Worm (Caenorhabditis elegans): Measurements from ENCODE around the gene Y47D3A.31.
"Not testable (repeated sequence)": the region's sequence is repeated elsewhere in the genome, so short reads cannot be mapped to it uniquely, and the experiment has no call there.

Y47D3A.31 gene

ce11 chrIII:11149254-11149876 lies 7.6 kb downstream of the Y47D3A.31 start:
- no peak for TF ChIP-seq unc-62 (GFP tag; optimal IDR thresholded peaks at IDR 0.05)

DNA sequence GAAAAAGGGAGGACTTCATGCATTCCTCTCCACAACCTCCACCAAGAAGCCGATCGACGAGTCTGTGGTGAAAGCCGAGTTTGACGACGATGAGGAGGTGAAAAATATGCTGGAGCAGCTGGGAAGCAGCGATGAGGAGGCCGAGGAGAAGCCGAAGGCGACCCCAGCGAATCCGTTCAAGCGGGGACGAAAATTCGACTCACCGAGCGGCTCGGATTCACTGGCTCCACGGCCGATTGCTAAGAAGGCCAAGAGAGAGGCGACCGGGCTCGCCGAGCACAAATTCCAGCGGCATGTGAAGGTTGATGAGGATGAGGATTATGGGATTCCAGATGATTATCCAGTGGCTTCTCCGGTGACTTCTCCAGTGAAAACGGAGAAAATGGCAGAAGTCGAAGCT lies 14.1 kb downstream of the Y47D3A.31 start:
- TF ChIP-seq unc-62 (GFP tag; optimal IDR thresholded peaks at IDR 0.05), result no peak

DNA sequence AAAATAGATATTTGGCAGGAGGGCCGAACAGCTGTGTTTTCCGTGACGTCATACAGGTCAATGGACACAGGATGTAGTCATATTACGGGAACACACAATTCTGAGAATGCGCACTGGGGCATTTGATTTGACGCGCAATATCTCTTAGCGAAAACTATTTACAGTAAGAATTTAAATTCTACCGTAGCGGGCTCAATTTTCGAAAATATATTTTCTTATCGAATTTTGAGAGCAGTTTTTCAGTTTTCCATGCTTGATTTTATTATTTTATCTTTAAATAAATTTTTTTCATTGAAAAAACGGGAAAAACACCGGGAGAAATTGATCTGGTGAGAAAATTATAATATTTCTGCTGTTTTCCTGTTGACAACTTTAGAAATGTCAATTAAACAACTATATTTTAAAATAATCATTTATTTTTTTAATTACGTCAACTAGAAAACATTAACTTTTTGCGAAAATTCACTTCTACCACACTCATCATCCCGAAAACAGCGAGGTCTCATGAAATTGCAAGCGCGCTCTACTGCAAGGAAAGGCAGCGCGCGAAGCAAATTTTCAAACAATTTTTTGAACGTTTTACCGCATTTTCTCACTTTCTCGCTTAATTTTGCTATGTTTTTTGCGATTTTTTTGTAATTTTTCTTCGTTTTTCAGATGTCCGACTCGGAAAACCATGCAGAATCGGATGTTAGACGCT lies 15.1 kb downstream of the Y47D3A.31 start, which contains the start of the genes Y47D3A.1 and pola-1:
Gene Y47D3A.1, minus strand, starts transcription at position 51 of the 700 bp plus-strand sequence.
Gene pola-1, plus strand, starts transcription at position 658 of the 700 bp plus-strand sequence.
- TF ChIP-seq unc-62 (GFP tag; optimal IDR thresholded peaks at IDR 0.05), result no peak

DNA sequence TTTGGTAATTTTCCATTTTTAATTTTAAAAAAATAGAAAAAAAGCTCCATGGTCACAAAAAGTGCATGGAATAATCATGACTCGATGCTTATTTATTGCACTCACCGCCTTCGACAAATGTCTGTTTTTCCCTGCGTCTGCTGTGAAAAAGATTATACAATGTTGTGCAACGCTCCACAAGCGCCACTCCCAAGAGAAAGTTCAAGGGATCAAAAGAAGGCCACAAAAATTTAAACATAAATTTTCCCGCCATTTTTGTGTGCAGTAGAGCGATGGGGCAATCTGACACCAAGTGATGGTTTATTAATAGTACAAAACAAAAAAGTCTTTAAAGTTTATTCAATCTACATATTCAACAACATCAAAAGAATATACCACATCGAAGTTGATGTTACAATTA lies 18.1 kb downstream of the Y47D3A.31 start, which contains the start of gene fbxa-128:
Gene fbxa-128, minus strand, starts transcription at position 192 of the 400 bp plus-strand sequence.
- TF ChIP-seq unc-62 (GFP tag; optimal IDR thresholded peaks at IDR 0.05), result no peak

DNA sequence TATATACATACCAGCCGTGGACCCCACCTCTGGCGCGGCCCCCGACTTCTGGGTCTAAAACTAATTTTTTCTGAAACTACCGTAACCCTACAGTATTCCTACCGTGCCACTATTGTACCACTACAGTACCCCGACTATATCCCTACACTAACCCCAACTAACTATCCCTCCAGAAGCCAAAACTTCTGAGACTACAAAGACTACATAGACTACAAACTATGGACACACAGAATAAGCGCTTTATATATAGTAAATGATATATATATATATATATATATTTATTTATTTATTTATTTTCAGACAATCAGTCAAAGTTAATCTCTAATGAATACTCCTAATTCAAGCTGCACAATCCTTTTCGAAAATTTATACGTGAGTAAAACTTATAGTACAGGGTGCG lies 25.5 kb downstream of the Y47D3A.31 start, which contains the start of gene pha-1:
Gene pha-1, plus strand, starts transcription at position 301 of the 400 bp plus-strand sequence.
- not testable (repeated sequence) for TF ChIP-seq unc-62 (GFP tag; optimal IDR thresholded peaks at IDR 0.05)

DNA sequence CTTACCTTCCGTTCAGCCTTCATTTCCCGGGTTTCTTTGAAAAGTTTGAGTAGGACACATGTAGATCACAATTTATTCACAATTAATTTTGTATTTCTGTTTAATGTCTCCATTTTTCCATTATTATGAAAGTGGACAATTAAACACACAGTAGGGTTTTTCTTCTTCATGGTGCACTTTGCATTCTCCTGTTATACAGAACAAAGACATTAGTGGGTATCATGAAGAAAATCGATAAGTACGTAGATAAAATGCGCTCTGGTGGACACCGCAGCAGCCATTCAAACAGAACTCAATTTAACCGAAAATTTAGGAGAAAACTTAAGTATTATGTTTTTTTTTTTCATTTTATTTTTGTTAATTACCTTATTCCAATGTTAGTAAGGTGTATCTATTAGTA lies 27.6 kb downstream of the Y47D3A.31 start:
- TF ChIP-seq unc-62 (GFP tag; optimal IDR thresholded peaks at IDR 0.05), result no peak

DNA sequence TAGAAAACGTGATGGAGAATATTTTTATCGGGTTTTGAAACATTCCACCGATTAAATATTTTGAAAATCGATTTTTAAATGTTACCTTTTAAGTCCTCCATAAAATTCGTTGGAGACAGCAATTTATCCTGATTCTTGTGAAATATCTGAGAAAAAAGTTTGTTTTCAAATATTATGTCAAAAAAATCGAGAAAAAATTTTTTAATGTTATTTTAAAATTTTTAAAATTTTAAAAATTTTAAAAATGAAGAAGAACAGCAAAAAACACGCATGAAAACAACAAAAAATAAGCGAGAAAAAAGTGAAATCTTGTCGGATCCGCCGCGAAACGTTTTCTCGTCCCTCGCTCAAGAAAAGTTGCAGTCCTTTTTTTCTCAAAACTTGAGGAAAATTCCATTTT lies 29.5 kb downstream of the Y47D3A.31 start, which contains the start of gene Y48A6C.8:
Gene Y48A6C.8, minus strand, starts transcription at position 101 of the 400 bp plus-strand sequence.
- no peak for TF ChIP-seq unc-62 (GFP tag; optimal IDR thresholded peaks at IDR 0.05)

ce11 chrIII:11123844-11124243 lies 33.2 kb downstream of the Y47D3A.31 start:
- TF ChIP-seq unc-62 (GFP tag; optimal IDR thresholded peaks at IDR 0.05), result no peak

DNA sequence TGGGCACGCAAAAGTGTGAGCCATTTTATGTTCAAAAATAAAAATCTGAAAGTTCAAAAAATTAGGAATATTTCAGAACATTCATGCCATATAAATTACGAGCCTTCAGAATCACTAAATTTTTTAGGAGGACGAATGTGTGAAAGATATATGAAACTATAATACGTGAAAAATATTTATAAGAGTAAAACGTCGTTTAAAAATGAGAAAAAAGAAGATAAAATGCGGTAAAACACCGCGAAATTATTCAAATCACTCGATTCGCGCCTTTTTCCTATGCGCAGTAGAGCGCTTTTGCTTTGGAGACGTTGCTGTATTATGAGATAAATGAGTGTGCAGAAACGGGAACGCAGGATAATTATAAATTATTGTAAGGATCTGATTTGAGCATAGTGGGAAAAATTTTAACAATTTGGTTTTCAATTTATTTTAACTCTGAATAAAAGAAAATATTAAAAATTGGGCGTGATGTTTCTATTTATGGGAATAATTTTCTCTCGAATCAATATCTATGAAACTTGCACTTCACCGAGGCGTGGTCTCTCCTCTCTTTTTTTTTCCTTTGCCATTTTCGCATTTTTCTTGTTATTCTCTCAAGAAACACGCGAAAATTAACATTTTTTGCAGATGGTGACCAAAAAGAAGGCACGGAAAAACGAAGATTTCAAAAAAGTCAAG lies 37.7 kb downstream of the Y47D3A.31 start, which contains the start of the genes sup-35 and Y48A6C.4:
Gene sup-35, minus strand, starts transcription at position 51 of the 678 bp plus-strand sequence.
Gene Y48A6C.4, plus strand, starts transcription at position 628 of the 678 bp plus-strand sequence.
- TF ChIP-seq unc-62 (GFP tag; optimal IDR thresholded peaks at IDR 0.05), result no peak

- TF ChIP-seq unc-62 (GFP tag; optimal IDR thresholded peaks at IDR 0.05), result no peak
Measured at ce11 chrIII:11115956-11116355, 41.0 kb downstream of the Y47D3A.31 start.

ce11 chrIII:11113845-11114244 lies 43.2 kb downstream of the Y47D3A.31 start:
- TF ChIP-seq unc-62 (GFP tag; optimal IDR thresholded peaks at IDR 0.05), result no peak

ce11 chrIII:11112718-11113117 lies 44.3 kb downstream of the Y47D3A.31 start:
- TF ChIP-seq unc-62 (GFP tag; optimal IDR thresholded peaks at IDR 0.05), result no peak

DNA sequence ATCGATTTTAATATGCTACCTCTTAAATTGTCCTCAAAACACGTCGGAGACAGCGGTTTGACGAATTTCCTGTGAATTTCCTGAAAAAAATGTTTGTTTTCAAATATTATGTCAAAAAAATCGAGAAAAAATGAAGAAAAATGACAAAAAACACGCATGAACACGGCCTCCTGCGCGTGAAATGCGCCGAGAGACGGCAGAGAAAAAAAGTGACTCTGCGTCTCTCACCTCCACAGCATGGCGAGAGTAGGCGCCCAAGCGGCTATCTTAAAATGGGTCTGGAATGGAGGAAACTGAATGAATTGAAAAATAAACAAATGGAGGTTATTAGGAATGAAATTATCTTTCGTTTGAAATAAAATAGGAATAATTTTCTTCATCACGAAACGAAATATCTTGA lies 46.2 kb downstream of the Y47D3A.31 start:
- TF ChIP-seq unc-62 (GFP tag; optimal IDR thresholded peaks at IDR 0.05), result no peak

ce11 chrIII:11107327-11107726 lies 49.7 kb downstream of the Y47D3A.31 start:
- TF ChIP-seq unc-62 (GFP tag; optimal IDR thresholded peaks at IDR 0.05), result no peak
